Fruit fly (Drosophila melanogaster): ENCODE measurements around the gene PH4alphaMP.

The PH4alphaMP gene

DNA sequence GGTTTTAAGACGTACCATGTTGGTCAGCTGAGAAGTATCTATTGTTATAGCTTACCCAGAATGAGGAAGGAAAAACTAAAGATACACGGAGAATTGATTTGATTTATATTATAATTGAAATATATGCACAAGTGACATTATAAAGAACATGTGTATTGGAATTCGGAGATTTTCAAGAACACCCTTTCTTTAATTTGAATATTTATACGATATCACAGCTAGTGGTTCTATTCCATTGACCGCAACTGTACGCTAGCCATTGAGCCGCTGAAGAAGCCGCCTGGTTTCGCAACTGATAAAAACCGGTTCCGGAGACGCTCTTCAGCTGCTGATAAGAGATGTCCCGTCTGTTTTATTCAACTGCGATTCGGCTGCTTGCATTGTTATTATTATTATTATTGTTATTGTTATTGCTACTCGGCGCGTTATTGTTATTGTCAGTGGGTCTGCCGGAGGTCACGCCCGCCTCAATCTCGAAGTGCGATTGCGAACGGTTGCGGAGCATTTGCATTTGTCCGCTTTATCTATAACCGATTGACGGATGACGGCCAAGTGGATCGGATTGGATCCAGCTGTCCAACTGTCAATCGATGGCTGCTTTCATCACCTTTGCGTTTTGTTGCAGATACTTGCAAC lies 34.2 kb downstream of the PH4alphaMP start (continued):
- TF ChIP-seq bowl (GFP tag; IDR thresholded peaks at IDR 0.05) (no peak), CG11085 (GFP tag; IDR thresholded peaks at IDR 0.05) (no peak), CG2116 (GFP tag; optimal IDR thresholded peaks at IDR 0.05) (no peak), pzg (GFP tag; optimal IDR thresholded peaks at IDR 0.05) (no peak), CG8359 (GFP tag; optimal IDR thresholded peaks at IDR 0.05; ENCODE audit: borderline replicate concordance) (no peak), CG32532 (GFP tag; IDR thresholded peaks at IDR 0.05) (no peak), CG4820 (GFP tag; optimal IDR thresholded peaks at IDR 0.05) (peak; percentile 10), otp (GFP tag; IDR thresholded peaks at IDR 0.05) (0 out of 3 replicates have a peak, but pooled peaks have one; percentile 34), Sry-δ (GFP tag; optimal IDR thresholded peaks at IDR 0.05) (no peak), gcm2 (GFP tag; optimal IDR thresholded peaks at IDR 0.05) (no peak), repo (GFP tag; optimal IDR thresholded peaks at IDR 0.05) (no peak), Awh (GFP tag; IDR thresholded peaks at IDR 0.05) (no peak), Six4 (GFP tag; optimal IDR thresholded peaks at IDR 0.05) (no peak), CG6683 (GFP tag; optimal IDR thresholded peaks at IDR 0.05) (no peak), CG10274 (GFP tag; optimal IDR thresholded peaks at IDR 0.05) (no peak), crol (GFP tag; IDR thresholded peaks at IDR 0.05) (no peak), CG33213 (GFP tag; optimal IDR thresholded peaks at IDR 0.05) (no peak), CG2875 (GFP tag; optimal IDR thresholded peaks at IDR 0.05) (no peak), CG10321 (GFP tag; IDR thresholded peaks at IDR 0.05) (no peak), CG11504 (tag; optimal IDR thresholded peaks at IDR 0.05) (peak; percentile 59), Taf1 (GFP tag; IDR thresholded peaks at IDR 0.05) (no peak), Hr3 (GFP tag; optimal IDR thresholded peaks at IDR 0.05) (no peak), CG6272 (GFP tag; IDR thresholded peaks at IDR 0.05) (no peak), CG18011 (GFP tag; optimal IDR thresholded peaks at IDR 0.05) (no peak), ro (GFP tag; IDR thresholded peaks at IDR 0.05) (no peak), CG8924 (tag; optimal IDR thresholded peaks at IDR 0.05) (peak; percentile 22), H2.0 (GFP tag; IDR thresholded peaks at IDR 0.05) (0 out of 2 replicates have a peak, but pooled peaks have one; percentile 41), ranshi (GFP tag; IDR thresholded peaks at IDR 0.05) (peak; percentile 31; the same call in 1 of the 2 replicates), Ada2b (GFP tag; IDR thresholded peaks at IDR 0.05) (no peak), Hr39 (optimal IDR thresholded peaks at IDR 0.05) (no peak), dimm (GFP tag; IDR thresholded peaks at IDR 0.05) (no peak), salm (tag; optimal IDR thresholded peaks at IDR 0.05) (no peak), Xrp1 (GFP tag; IDR thresholded peaks at IDR 0.05) (peak; percentile 39; the same call in 1 of the 2 replicates), h (optimal IDR thresholded peaks at IDR 0.05) (no peak), pb (GFP tag; optimal IDR thresholded peaks at IDR 0.05) (no peak), emc (GFP tag; optimal IDR thresholded peaks at IDR 0.05) (no peak), fd102C (GFP tag; optimal IDR thresholded peaks at IDR 0.05) (no peak), CG18619 (GFP tag; optimal IDR thresholded peaks at IDR 0.05) (no peak), CG13894 (tag; optimal IDR thresholded peaks at IDR 0.05) (no peak), nmo (GFP tag; optimal IDR thresholded peaks at IDR 0.05) (peak; percentile 31), CG10366 (GFP tag; IDR thresholded peaks at IDR 0.05) (no peak; the same call in 1 of the 2 replicates), mam (GFP tag; optimal IDR thresholded peaks at IDR 0.05) (no peak), jigr1 (GFP tag; IDR thresholded peaks at IDR 0.05) (no peak), slou (GFP tag; optimal IDR thresholded peaks at IDR 0.05) (no peak), dpn (GFP tag; optimal IDR thresholded peaks at IDR 0.05) (no peak), CG3407 (GFP tag; optimal IDR thresholded peaks at IDR 0.05) (no peak), CG2202 (tag; optimal IDR thresholded peaks at IDR 0.05) (no peak), tio (GFP tag; optimal IDR thresholded peaks at IDR 0.05) (no peak), CG16815 (GFP tag; optimal IDR thresholded peaks at IDR 0.05) (no peak), amos (GFP tag; IDR thresholded peaks at IDR 0.05; ENCODE audit: partially characterized antibody) (no peak), CG30403 (GFP tag; optimal IDR thresholded peaks at IDR 0.05) (peak; percentile 41), CG4730 (GFP tag; IDR thresholded peaks at IDR 0.05) (no peak; the same call in 1 of the 2 replicates)
